Worm (Caenorhabditis elegans): ENCODE measurements around the gene F48E3.2.

Gene F48E3.2

DNA sequence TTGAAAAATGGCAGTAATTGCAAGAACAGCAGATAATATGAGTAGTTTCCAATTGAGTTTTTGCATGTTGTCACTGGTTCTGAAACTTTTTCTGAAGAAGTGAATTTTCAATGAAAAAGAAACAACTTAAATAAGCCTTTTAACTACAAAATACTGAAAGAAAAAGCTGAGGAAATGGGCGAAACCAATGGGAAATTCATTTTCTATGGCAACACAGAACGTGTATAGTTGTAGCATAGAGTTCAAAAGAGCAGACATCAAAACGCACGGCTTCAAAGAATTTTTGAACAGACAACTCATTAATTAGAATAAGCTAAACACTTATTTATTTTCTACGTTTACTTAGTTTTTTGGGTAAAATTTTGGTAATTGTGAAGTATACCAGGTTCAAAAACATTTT lies at the start of gene F48E3.2:
Gene F48E3.2 (minus strand): TSS at position 101 of the 400 bp plus-strand sequence.
- TF ChIP-seq ets-7 (tag; optimal IDR thresholded peaks at IDR 0.05) (no peak), aly-1 (tag; optimal IDR thresholded peaks at IDR 0.05) (no peak), pes-1 (GFP tag; IDR thresholded peaks at IDR 0.05) (no peak), ceh-13 (GFP tag; optimal IDR thresholded peaks at IDR 0.05) (no peak), B0310.2 (tag; optimal IDR thresholded peaks at IDR 0.05) (no peak), scrt-1 (GFP tag; IDR thresholded peaks at IDR 0.05) (no peak)

DNA sequence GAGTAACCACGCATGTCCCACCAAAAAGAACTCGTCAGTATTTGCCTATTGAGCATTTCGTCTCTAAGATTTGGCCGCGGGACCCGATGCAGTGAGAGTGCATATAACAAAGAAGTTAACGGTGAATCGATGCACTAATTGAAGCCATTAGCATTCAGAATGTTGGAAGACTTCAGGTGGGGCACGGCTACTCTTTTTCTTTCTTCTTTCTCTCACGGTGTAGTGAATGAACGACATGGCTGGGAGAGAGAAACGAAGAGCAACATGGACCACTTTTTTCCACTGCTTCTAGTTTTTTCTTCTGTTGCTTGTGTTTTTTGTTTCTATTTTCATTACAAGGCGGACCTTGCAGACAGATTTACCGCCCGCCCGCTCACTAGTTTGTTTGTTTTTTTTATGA lies 48.2 kb upstream of the F48E3.2 start:
- no peak for TF ChIP-seq ceh-36 (tag; optimal IDR thresholded peaks at IDR 0.05)
- TF ChIP-seq scrt-1 (GFP tag; IDR thresholded peaks at IDR 0.05), result no peak
- no peak for TF ChIP-seq tra-4 (tag; optimal IDR thresholded peaks at IDR 0.05)
- TF ChIP-seq ceh-13 (GFP tag; optimal IDR thresholded peaks at IDR 0.05), result no peak
- TF ChIP-seq hmg-4 (GFP tag; optimal IDR thresholded peaks at IDR 0.05), result no peak
- TF ChIP-seq flt-1 (GFP tag; IDR thresholded peaks at IDR 0.05), result no peak
- TF ChIP-seq B0310.2 (tag; optimal IDR thresholded peaks at IDR 0.05), result no peak
- no peak for TF ChIP-seq ets-7 (tag; optimal IDR thresholded peaks at IDR 0.05)
- TF ChIP-seq pes-1 (GFP tag; IDR thresholded peaks at IDR 0.05), result no peak
- no peak for TF ChIP-seq F13C5.2 (tag; optimal IDR thresholded peaks at IDR 0.05)
- no peak for TF ChIP-seq tbx-11 (GFP tag; IDR thresholded peaks at IDR 0.05)
- TF ChIP-seq hnd-1 (tag; optimal IDR thresholded peaks at IDR 0.05), result no peak
- no peak for TF ChIP-seq hmbx-1 (tag; optimal IDR thresholded peaks at IDR 0.05)
- TF ChIP-seq sea-1 (GFP tag; conservative IDR thresholded peaks at IDR 0.05), result no peak
- TF ChIP-seq ama-1 (optimal IDR thresholded peaks at IDR 0.05), result no peak
- TF ChIP-seq tbx-37 (GFP tag; conservative IDR thresholded peaks at IDR 0.05), result no peak
- no peak for TF ChIP-seq aly-1 (tag; optimal IDR thresholded peaks at IDR 0.05)

DNA sequence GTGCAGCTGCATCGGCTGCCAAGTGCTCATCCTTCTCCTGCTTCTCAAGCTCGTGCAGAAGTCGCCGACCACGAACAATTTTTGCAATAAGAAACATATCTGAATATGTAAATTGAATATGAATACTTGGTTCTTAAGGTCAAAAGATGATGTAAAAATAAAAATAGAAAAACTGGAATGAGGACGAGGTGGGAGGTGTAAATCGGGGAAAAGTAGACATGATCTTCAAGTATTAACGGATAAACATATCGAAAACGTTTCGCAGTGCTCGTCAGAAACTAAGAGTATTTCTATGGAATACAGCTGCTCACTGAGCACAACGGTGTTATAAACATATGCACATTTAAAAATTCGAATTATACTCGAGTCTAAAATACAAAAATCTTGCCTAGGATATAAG lies 47.1 kb upstream of the F48E3.2 start, which contains the start of gene glb-16:
Gene glb-16 (minus strand): TSS at position 101 of the 400 bp plus-strand sequence.
- TF ChIP-seq ets-7 (tag; optimal IDR thresholded peaks at IDR 0.05) (no peak), ama-1 (optimal IDR thresholded peaks at IDR 0.05) (no peak), B0310.2 (tag; optimal IDR thresholded peaks at IDR 0.05) (no peak), flt-1 (GFP tag; IDR thresholded peaks at IDR 0.05) (no peak), hnd-1 (tag; optimal IDR thresholded peaks at IDR 0.05) (no peak), sea-1 (GFP tag; conservative IDR thresholded peaks at IDR 0.05) (no peak), F13C5.2 (tag; optimal IDR thresholded peaks at IDR 0.05) (no peak), scrt-1 (GFP tag; IDR thresholded peaks at IDR 0.05) (no peak), tra-4 (tag; optimal IDR thresholded peaks at IDR 0.05) (no peak), tbx-11 (GFP tag; IDR thresholded peaks at IDR 0.05) (no peak), ceh-13 (GFP tag; optimal IDR thresholded peaks at IDR 0.05) (no peak), tbx-37 (GFP tag; conservative IDR thresholded peaks at IDR 0.05) (no peak)

DNA sequence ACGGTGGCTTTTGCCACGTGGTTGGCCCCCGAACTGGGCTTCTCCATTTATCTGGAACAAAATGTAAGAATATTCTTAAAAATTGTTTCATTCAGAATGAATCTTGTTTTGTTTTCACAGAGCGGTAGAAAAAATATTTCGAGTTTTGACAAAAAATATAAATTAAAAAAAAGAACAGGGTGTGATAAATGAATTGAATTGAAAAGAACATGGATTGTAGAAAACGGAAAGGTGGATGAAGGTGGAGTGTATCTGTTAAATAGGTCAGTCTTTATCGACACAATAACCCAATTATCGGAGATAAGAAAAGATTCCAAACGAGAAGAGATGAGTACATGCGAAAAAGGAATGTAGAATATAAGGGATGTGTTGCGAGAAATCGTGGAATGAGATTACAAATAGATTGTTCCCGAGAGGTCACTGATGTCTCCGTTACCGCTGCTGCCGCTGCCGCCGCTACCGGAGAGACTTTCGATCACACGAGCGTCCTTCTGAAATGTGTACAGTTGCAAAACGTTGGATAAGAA lies 44.9 kb upstream of the F48E3.2 start, which contains the start of gene dpy-7:
Gene dpy-7 (minus strand): TSS at position 51 of the 527 bp plus-strand sequence.
- no peak for TF ChIP-seq hnd-1 (tag; optimal IDR thresholded peaks at IDR 0.05)
- no peak for TF ChIP-seq hmbx-1 (tag; optimal IDR thresholded peaks at IDR 0.05)
- no peak for TF ChIP-seq ceh-36 (tag; optimal IDR thresholded peaks at IDR 0.05)
- TF ChIP-seq tbx-37 (GFP tag; conservative IDR thresholded peaks at IDR 0.05), result no peak
- TF ChIP-seq tra-4 (tag; optimal IDR thresholded peaks at IDR 0.05), result no peak
- TF ChIP-seq aly-1 (tag; optimal IDR thresholded peaks at IDR 0.05), result no peak
- TF ChIP-seq pes-1 (GFP tag; IDR thresholded peaks at IDR 0.05), result no peak
- TF ChIP-seq ama-1 (optimal IDR thresholded peaks at IDR 0.05), result no peak
- no peak for TF ChIP-seq F13C5.2 (tag; optimal IDR thresholded peaks at IDR 0.05)
- no peak for TF ChIP-seq ceh-13 (GFP tag; optimal IDR thresholded peaks at IDR 0.05)

DNA sequence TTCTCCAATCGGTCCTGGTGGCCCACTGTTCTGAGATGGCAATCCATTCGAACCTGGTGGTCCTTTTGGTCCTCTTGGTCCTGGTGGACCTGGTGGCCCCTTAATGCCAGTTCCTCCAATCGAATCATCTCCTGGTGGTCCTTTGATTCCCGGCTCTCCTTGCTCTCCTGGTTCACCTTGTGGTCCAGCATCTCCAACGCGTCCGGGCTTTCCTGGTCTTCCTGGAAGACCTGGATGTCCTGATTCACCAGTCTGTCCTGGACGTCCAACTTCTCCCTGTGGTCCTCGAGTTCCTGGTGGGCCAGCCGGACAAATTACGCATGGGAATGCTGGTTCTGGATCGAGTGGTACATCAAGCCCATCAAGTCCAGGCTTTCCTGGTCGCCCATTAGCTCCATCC lies 43.9 kb upstream of the F48E3.2 start:
- no peak for TF ChIP-seq ceh-13 (GFP tag; optimal IDR thresholded peaks at IDR 0.05)
- TF ChIP-seq hnd-1 (tag; optimal IDR thresholded peaks at IDR 0.05), result no peak
- TF ChIP-seq hmbx-1 (tag; optimal IDR thresholded peaks at IDR 0.05), result no peak
- TF ChIP-seq B0310.2 (tag; optimal IDR thresholded peaks at IDR 0.05), result no peak
- no peak for TF ChIP-seq ama-1 (optimal IDR thresholded peaks at IDR 0.05)
- no peak for TF ChIP-seq sea-1 (GFP tag; conservative IDR thresholded peaks at IDR 0.05)
- no peak for TF ChIP-seq flt-1 (GFP tag; IDR thresholded peaks at IDR 0.05)
- no peak for TF ChIP-seq F13C5.2 (tag; optimal IDR thresholded peaks at IDR 0.05)
- no peak for TF ChIP-seq tra-4 (tag; optimal IDR thresholded peaks at IDR 0.05)
- TF ChIP-seq tbx-37 (GFP tag; conservative IDR thresholded peaks at IDR 0.05), result no peak
- no peak for TF ChIP-seq ceh-36 (tag; optimal IDR thresholded peaks at IDR 0.05)
- no peak for TF ChIP-seq tbx-11 (GFP tag; IDR thresholded peaks at IDR 0.05)
- no peak for TF ChIP-seq pes-1 (GFP tag; IDR thresholded peaks at IDR 0.05)
- TF ChIP-seq aly-1 (tag; optimal IDR thresholded peaks at IDR 0.05), result no peak
- TF ChIP-seq ets-7 (tag; optimal IDR thresholded peaks at IDR 0.05), result no peak
- no peak for TF ChIP-seq scrt-1 (GFP tag; IDR thresholded peaks at IDR 0.05)
- no peak for TF ChIP-seq hmg-4 (GFP tag; optimal IDR thresholded peaks at IDR 0.05)

DNA sequence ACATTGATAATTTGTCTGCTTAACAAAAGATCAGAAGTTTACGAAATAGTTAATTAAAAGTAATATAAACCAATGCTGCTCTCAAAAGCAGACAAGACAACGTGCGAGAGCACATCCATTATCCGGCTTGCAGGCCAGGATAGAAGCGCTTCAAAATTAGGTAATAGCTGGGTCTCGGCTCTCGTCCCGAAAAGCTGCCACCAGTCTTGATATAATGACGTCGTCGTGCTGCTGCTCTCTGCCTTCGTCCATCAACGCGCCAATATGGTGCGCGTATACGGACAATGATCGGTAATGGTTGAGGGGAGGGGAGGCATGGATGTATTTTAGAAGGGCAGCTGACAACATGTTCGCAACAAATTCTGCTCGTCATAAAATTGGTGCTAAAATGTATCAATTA lies 41.5 kb upstream of the F48E3.2 start:
- no peak for TF ChIP-seq sea-1 (GFP tag; conservative IDR thresholded peaks at IDR 0.05)
- no peak for TF ChIP-seq ceh-13 (GFP tag; optimal IDR thresholded peaks at IDR 0.05)
- no peak for TF ChIP-seq ama-1 (optimal IDR thresholded peaks at IDR 0.05)

DNA sequence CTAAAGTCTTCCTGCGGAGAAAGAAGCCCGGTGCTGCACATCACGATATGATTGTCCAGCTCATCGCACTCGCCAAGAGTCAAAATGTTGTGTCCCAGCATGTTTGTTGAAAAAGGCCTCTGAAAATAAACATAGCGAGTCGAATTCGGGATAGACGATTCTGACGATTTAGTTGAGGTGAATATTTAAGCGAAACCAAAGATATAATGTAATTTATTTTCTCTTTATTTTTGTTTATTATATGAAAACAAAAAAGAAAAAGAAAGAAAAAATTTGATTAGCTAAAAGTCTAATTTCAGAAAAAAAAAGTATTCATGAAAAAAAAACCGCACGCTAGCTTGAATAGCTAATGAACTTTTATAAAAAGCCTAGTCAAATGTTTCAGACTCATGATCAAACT lies 39.7 kb upstream of the F48E3.2 start, which contains the start of gene ceh-14:
Gene ceh-14 (minus strand): TSS at position 101 of the 400 bp plus-strand sequence.
- TF ChIP-seq ceh-36 (tag; optimal IDR thresholded peaks at IDR 0.05) (no peak), ama-1 (optimal IDR thresholded peaks at IDR 0.05) (no peak), tbx-11 (GFP tag; IDR thresholded peaks at IDR 0.05) (no peak), tra-4 (tag; optimal IDR thresholded peaks at IDR 0.05) (no peak), pes-1 (GFP tag; IDR thresholded peaks at IDR 0.05) (no peak), hnd-1 (tag; optimal IDR thresholded peaks at IDR 0.05) (no peak), aly-1 (tag; optimal IDR thresholded peaks at IDR 0.05) (no peak), F13C5.2 (tag; optimal IDR thresholded peaks at IDR 0.05) (no peak), hmbx-1 (tag; optimal IDR thresholded peaks at IDR 0.05) (no peak), tbx-37 (GFP tag; conservative IDR thresholded peaks at IDR 0.05) (no peak), B0310.2 (tag; optimal IDR thresholded peaks at IDR 0.05) (no peak), ceh-13 (GFP tag; optimal IDR thresholded peaks at IDR 0.05) (no peak)
